Fruit fly (Drosophila melanogaster) whole organism, prepupa: ENCODE data around the gene CG34298.

Experiments used
- Blimp-1 ChIP-seq: fragments of 200-800 bp; sonication (Bioruptor generic); optimal IDR thresholded peaks from 3 replicates; lab custom pipeline; 2017; ENCODE audit warnings: missing biosample characterization, missing genetic modification characterization, mild to moderate bottlenecking, moderate library complexity, missing genetic modification reagents
- CG10631 ChIP-seq: fragments of 200-800 bp; sonication (Bioruptor generic); optimal IDR thresholded peaks from 2 replicates; lab custom pipeline; 2016; ENCODE audit warnings: missing biosample characterization, missing genetic modification characterization
- CG10669 ChIP-seq: fragments of 200-800 bp; sonication (Bioruptor generic); optimal IDR thresholded peaks from 3 replicates; lab custom pipeline; 2018; ENCODE audit warnings: missing biosample characterization, mild to moderate bottlenecking, missing genetic modification characterization, moderate library complexity
- CG11294 ChIP-seq: fragments of 200-800 bp; sonication (Bioruptor generic); IDR thresholded peaks from 2 replicates; pipeline ENCODE4 v1.3.6; 2022; ENCODE audit warnings: missing biosample characterization, missing genetic modification characterization
- CG11762 ChIP-seq: fragments of 200-800 bp; sonication (Bioruptor generic); optimal IDR thresholded peaks from 3 replicates; lab custom pipeline; 2016; ENCODE audit warnings: missing biosample characterization, missing genetic modification characterization; ENCODE audit not compliant: insufficient read depth
- CG11902 ChIP-seq: fragments of 200-800 bp; sonication (Bioruptor generic); optimal IDR thresholded peaks from 3 replicates; lab custom pipeline; 2016; ENCODE audit warnings: missing biosample characterization, missing genetic modification characterization
- CG15336 ChIP-seq: fragments of 200-800 bp; sonication (Bioruptor generic); IDR thresholded peaks from 2 replicates; pipeline ENCODE4 v1.3.6; 2022; ENCODE audit warnings: missing biosample characterization, missing genetic modification characterization
- CG1621 ChIP-seq: fragments of 200-800 bp; sonication (Bioruptor generic); optimal IDR thresholded peaks from 3 replicates; lab custom pipeline; 2018; ENCODE audit warnings: missing biosample characterization, mild to moderate bottlenecking, missing genetic modification characterization
- CG16779 ChIP-seq: fragments of 200-800 bp; sonication (Bioruptor generic); optimal IDR thresholded peaks from 3 replicates; lab custom pipeline; 2017; ENCODE audit warnings: missing biosample characterization, mild to moderate bottlenecking, missing genetic modification characterization
- CG31627 ChIP-seq: fragments of 200-800 bp; sonication (Bioruptor generic); optimal IDR thresholded peaks from 3 replicates; lab custom pipeline; 2016; ENCODE audit warnings: missing biosample characterization, missing genetic modification characterization
- CG32006 ChIP-seq: fragments of 200-800 bp; sonication (Bioruptor generic); optimal IDR thresholded peaks from 3 replicates; lab custom pipeline; 2017; ENCODE audit warnings: missing biosample characterization, mild to moderate bottlenecking, missing genetic modification characterization
- CG3919 ChIP-seq: fragments of 200-800 bp; sonication (Bioruptor generic); optimal IDR thresholded peaks from 3 replicates; lab custom pipeline; 2016; ENCODE audit warnings: missing biosample characterization, missing genetic modification characterization
- CG4318 ChIP-seq: fragments of 200-800 bp; sonication (Bioruptor generic); optimal IDR thresholded peaks from 3 replicates; lab custom pipeline; 2017; ENCODE audit warnings: missing biosample characterization, mild to moderate bottlenecking, missing genetic modification characterization
- CG6163 ChIP-seq: fragments of 200-800 bp; sonication (Bioruptor generic); IDR thresholded peaks from 3 replicates; pipeline ENCODE4 v1.3.6; 2022; ENCODE audit warnings: missing biosample characterization, missing genetic modification characterization
- CG6276 ChIP-seq: fragments of 200-800 bp; sonication (Bioruptor generic); optimal IDR thresholded peaks from 2 replicates; lab custom pipeline; 2017; ENCODE audit warnings: missing biosample characterization, mild to moderate bottlenecking, missing genetic modification characterization
- CG6792 ChIP-seq: fragments of 200-800 bp; sonication (Bioruptor generic); optimal IDR thresholded peaks from 3 replicates; lab custom pipeline; 2016; ENCODE audit warnings: missing biosample characterization, missing genetic modification characterization
- CG7368 ChIP-seq: fragments of 200-800 bp; sonication (Bioruptor generic); optimal IDR thresholded peaks from 3 replicates; lab custom pipeline; 2016; ENCODE audit warnings: missing biosample characterization, missing genetic modification characterization
- CG8119 ChIP-seq: fragments of 200-800 bp; sonication (Bioruptor generic); IDR thresholded peaks from 3 replicates; pipeline ENCODE4 v1.3.6; 2022; ENCODE audit warnings: missing biosample characterization, missing genetic modification characterization
- CG8319 ChIP-seq: fragments of 200-800 bp; sonication (Bioruptor generic); optimal IDR thresholded peaks from 3 replicates; lab custom pipeline; 2016; ENCODE audit warnings: missing biosample characterization, missing genetic modification characterization
- CG8632 ChIP-seq: fragments of 200-800 bp; sonication (Bioruptor generic); optimal IDR thresholded peaks from 3 replicates; lab custom pipeline; 2016; ENCODE audit warnings: missing biosample characterization, missing genetic modification characterization
- CG9139 ChIP-seq: fragments of 200-800 bp; sonication (Bioruptor generic); optimal IDR thresholded peaks from 3 replicates; lab custom pipeline; 2017; ENCODE audit warnings: missing biosample characterization, mild to moderate bottlenecking, missing genetic modification characterization
- Eip75B ChIP-seq: fragments of 200-800 bp; sonication (Bioruptor generic); optimal IDR thresholded peaks from 3 replicates; lab custom pipeline; 2016; ENCODE audit warnings: missing biosample characterization, missing genetic modification characterization
- Eip78C ChIP-seq: fragments of 200-800 bp; sonication (Bioruptor generic); peaks from one replicate; lab custom pipeline; 2016; ENCODE audit warnings: missing biosample characterization, missing genetic modification characterization
- Eip93F ChIP-seq: fragments of 200-800 bp; sonication (Bioruptor generic); optimal IDR thresholded peaks from 2 replicates; lab custom pipeline; 2016; ENCODE audit warnings: missing biosample characterization, mild to moderate bottlenecking, missing genetic modification characterization
- Ets21C ChIP-seq: fragments of 200-800 bp; sonication (Bioruptor generic); optimal IDR thresholded peaks from 3 replicates; lab custom pipeline; 2016; ENCODE audit warnings: missing biosample characterization, missing genetic modification characterization
- Ets96B ChIP-seq: fragments of 200-800 bp; optimal IDR thresholded peaks from 2 replicates; lab custom pipeline; 2019; ENCODE audit warnings: missing biosample characterization, mild to moderate bottlenecking, missing genetic modification characterization, moderate library complexity
- Hr38 ChIP-seq: sonication (Bioruptor generic); optimal IDR thresholded peaks from 2 replicates; lab custom pipeline; 2016; ENCODE audit warnings: missing biosample characterization, missing genetic modification characterization
- Hr39 ChIP-seq: fragments of 200-800 bp; sonication (Bioruptor generic); optimal IDR thresholded peaks from 2 replicates; lab custom pipeline; 2016; ENCODE audit warnings: missing biosample characterization, missing genetic modification characterization
- Hr4 ChIP-seq: fragments of 200-800 bp; sonication (Bioruptor generic); optimal IDR thresholded peaks from 3 replicates; lab custom pipeline; 2016; ENCODE audit warnings: missing biosample characterization, missing genetic modification characterization
- Lpt ChIP-seq: fragments of 200-800 bp; sonication (Bioruptor generic); optimal IDR thresholded peaks from 3 replicates; lab custom pipeline; 2016; ENCODE audit warnings: missing biosample characterization, missing genetic modification characterization
- Met ChIP-seq: fragments of 200-800 bp; sonication (Bioruptor generic); optimal IDR thresholded peaks from 3 replicates; lab custom pipeline; 2016; ENCODE audit warnings: missing biosample characterization, missing genetic modification characterization
- OdsH ChIP-seq: fragments of 200-800 bp; sonication (Bioruptor generic); optimal IDR thresholded peaks from 3 replicates; lab custom pipeline; 2016; ENCODE audit warnings: missing biosample characterization, missing genetic modification characterization
- Smox ChIP-seq: fragments of 200-800 bp; sonication (Bioruptor generic); optimal IDR thresholded peaks from 3 replicates; lab custom pipeline; 2016; ENCODE audit warnings: missing biosample characterization, missing genetic modification characterization
- Sox14 ChIP-seq: fragments of 200-800 bp; sonication (Bioruptor generic); optimal IDR thresholded peaks from 3 replicates; lab custom pipeline; 2016; ENCODE audit warnings: missing biosample characterization, missing genetic modification characterization
- Sox15 ChIP-seq: fragments of 200-800 bp; sonication (Bioruptor generic); optimal IDR thresholded peaks from 3 replicates; lab custom pipeline; 2016; ENCODE audit warnings: missing biosample characterization, missing genetic modification characterization
- achi ChIP-seq: fragments of 200-800 bp; sonication (Bioruptor generic); optimal IDR thresholded peaks from 3 replicates; lab custom pipeline; 2016; ENCODE audit warnings: missing biosample characterization, missing genetic modification characterization
- acj6 ChIP-seq: fragments of 200-800 bp; sonication (Bioruptor generic); optimal IDR thresholded peaks from 3 replicates; lab custom pipeline; 2016; ENCODE audit warnings: missing biosample characterization, missing genetic modification characterization
- cyc ChIP-seq: fragments of 200-800 bp; sonication (Bioruptor generic); optimal IDR thresholded peaks from 3 replicates; lab custom pipeline; 2016; ENCODE audit warnings: missing biosample characterization, missing genetic modification characterization
- dac ChIP-seq: fragments of 200-800 bp; sonication (Bioruptor generic); optimal IDR thresholded peaks from 2 replicates; lab custom pipeline; 2017; ENCODE audit warnings: missing biosample characterization, mild to moderate bottlenecking, missing genetic modification characterization
- dsx ChIP-seq: fragments of 200-800 bp; optimal IDR thresholded peaks from 3 replicates; lab custom pipeline; 2019; ENCODE audit warnings: missing biosample characterization, mild to moderate bottlenecking, missing genetic modification characterization, moderate library complexity; ENCODE audit not compliant: poor library complexity, severe bottlenecking
- eg ChIP-seq: fragments of 200-800 bp; sonication (Bioruptor generic); IDR thresholded peaks from 3 replicates; pipeline ENCODE4 v1.3.6; 2022; ENCODE audit warnings: missing biosample characterization, missing genetic modification characterization
- fd59A ChIP-seq: fragments of 200-800 bp; sonication (Bioruptor generic); optimal IDR thresholded peaks from 2 replicates; lab custom pipeline; 2017; ENCODE audit warnings: missing biosample characterization, mild to moderate bottlenecking, missing genetic modification characterization, missing genetic modification reagents
- fd85E ChIP-seq: fragments of 200-800 bp; sonication (Bioruptor generic); optimal IDR thresholded peaks from 3 replicates; lab custom pipeline; 2016; ENCODE audit warnings: missing biosample characterization, missing genetic modification characterization
- fkh ChIP-seq: fragments of 200-800 bp; sonication (Bioruptor generic); optimal IDR thresholded peaks from 3 replicates; lab custom pipeline; 2017; ENCODE audit warnings: missing biosample characterization, mild to moderate bottlenecking, missing genetic modification characterization, moderate library complexity
- lz ChIP-seq: fragments of 200-800 bp; sonication (Bioruptor generic); optimal IDR thresholded peaks from 3 replicates; lab custom pipeline; 2016; ENCODE audit warnings: missing biosample characterization, missing genetic modification characterization
- net ChIP-seq: fragments of 200-800 bp; sonication (Bioruptor generic); optimal IDR thresholded peaks from 3 replicates; lab custom pipeline; 2016; ENCODE audit warnings: missing biosample characterization, missing genetic modification characterization
- pdm3 ChIP-seq: fragments of 200-800 bp; sonication (Bioruptor generic); optimal IDR thresholded peaks from 3 replicates; lab custom pipeline; 2016; ENCODE audit warnings: missing biosample characterization, missing genetic modification characterization
- salr ChIP-seq, 2 experiments: fragments of 200-800 bp; sonication (Bioruptor generic); optimal IDR thresholded peaks; 3 replicates each; lab custom pipeline; 2016 to 2018; ENCODE audit warnings: missing biosample characterization in 2 of 2, missing genetic modification characterization in 2 of 2, mild to moderate bottlenecking in 1 of 2
- spab ChIP-seq: fragments of 200-800 bp; sonication (Bioruptor generic); optimal IDR thresholded peaks from 2 replicates; lab custom pipeline; 2017; ENCODE audit warnings: missing biosample characterization, mild to moderate bottlenecking, missing genetic modification characterization, missing genetic modification reagents
- ss ChIP-seq, 2 experiments: fragments of 200-800 bp; sonication (Bioruptor generic); optimal IDR thresholded peaks; 2 replicates in 1 of 2; 3 replicates in 1 of 2; lab custom pipeline; 2017 to 2018; ENCODE audit warnings: mild to moderate bottlenecking in 2 of 2, missing biosample characterization in 2 of 2, missing genetic modification characterization in 2 of 2, moderate library complexity in 1 of 2
- svp ChIP-seq: fragments of 200-800 bp; sonication (Bioruptor generic); peaks from one replicate; lab custom pipeline; 2016; ENCODE audit warnings: missing biosample characterization, missing genetic modification characterization
- topi ChIP-seq: fragments of 200-800 bp; sonication (Bioruptor generic); optimal IDR thresholded peaks from 3 replicates; lab custom pipeline; 2016; ENCODE audit warnings: missing biosample characterization, missing genetic modification characterization
- vri ChIP-seq: fragments of 200-800 bp; sonication (Bioruptor generic); optimal IDR thresholded peaks from 3 replicates; lab custom pipeline; 2016; ENCODE audit warnings: missing biosample characterization, mild to moderate bottlenecking, missing genetic modification characterization

CG34298 gene

DNA sequence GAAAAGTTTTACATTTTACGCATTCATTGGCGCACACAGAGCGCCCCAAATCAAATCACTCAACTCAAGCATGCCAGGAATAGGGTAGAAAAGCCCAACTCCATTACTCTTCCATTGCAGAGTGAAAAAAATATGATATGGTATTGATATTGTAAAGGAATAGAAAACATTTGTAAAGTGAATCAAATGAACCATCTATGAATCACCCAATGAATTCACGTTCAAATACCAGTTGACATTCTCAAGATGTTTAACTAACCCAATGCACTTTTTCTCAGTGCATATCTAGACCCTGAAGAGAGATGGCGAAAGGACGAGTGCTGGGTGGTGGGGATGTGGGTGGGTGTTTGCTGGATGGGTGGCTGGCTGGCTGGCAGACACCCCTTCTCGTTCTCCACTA is 21.0 kb upstream of the CG34298 start:
- TF ChIP-seq cyc (GFP tag; lab: Kevin White, UChicago), result peak; percentile 16
- peak; percentile 10 for TF ChIP-seq CG32006 (GFP tag; lab: Kevin White, UChicago)
- TF ChIP-seq svp, result peak; percentile 71
- TF ChIP-seq Ets96B (tag; lab: Kevin White, UChicago), result peak; percentile 30
- no peak for TF ChIP-seq ss (GFP tag; optimal IDR thresholded peaks at IDR 0.05; lab: Kevin White, UChicago)
- TF ChIP-seq CG6276 (GFP tag; lab: Kevin White, UChicago), result no peak
- TF ChIP-seq dac (GFP tag; lab: Kevin White, UChicago), result no peak
- TF ChIP-seq Sox15 (GFP tag; lab: Kevin White, UChicago), result no peak
- TF ChIP-seq CG11294, result no peak
- TF ChIP-seq eg (GFP tag; lab: Robert Waterston, UW), result no peak
- TF ChIP-seq fkh (GFP tag; lab: Kevin White, UChicago), result no peak
- no peak for TF ChIP-seq CG11902 (GFP tag; lab: Kevin White, UChicago)
- TF ChIP-seq CG8632 (GFP tag; lab: Kevin White, UChicago), result no peak
- no peak for TF ChIP-seq lz (GFP tag; lab: Kevin White, UChicago)
- TF ChIP-seq topi (GFP tag; lab: Kevin White, UChicago), result peak; percentile 20
- TF ChIP-seq pdm3 (GFP tag; lab: Kevin White, UChicago), result peak; percentile 14
- TF ChIP-seq CG11762 (GFP tag; lab: Kevin White, UChicago), result no peak
- no peak for TF ChIP-seq CG8319 (GFP tag; lab: Kevin White, UChicago)
- TF ChIP-seq OdsH, result peak; percentile 20
- peak; percentile 27 for TF ChIP-seq CG10669 (GFP tag; lab: Kevin White, UChicago)
- TF ChIP-seq Eip93F (GFP tag; lab: Kevin White, UChicago), result no peak
- no peak for TF ChIP-seq CG1621 (tag; lab: Kevin White, UChicago)
- peak; percentile 26 for TF ChIP-seq acj6 (GFP tag; lab: Kevin White, UChicago)
- no peak for TF ChIP-seq net (GFP tag; lab: Kevin White, UChicago)
- peak; percentile 4 for TF ChIP-seq fd59A
- TF ChIP-seq CG7368 (GFP tag; lab: Kevin White, UChicago), result no peak
- TF ChIP-seq vri (GFP tag; lab: Kevin White, UChicago), result no peak
- no peak for TF ChIP-seq CG16779
- no peak for TF ChIP-seq Ets21C (GFP tag; lab: Kevin White, UChicago)
- TF ChIP-seq Hr38 (GFP tag; lab: Kevin White, UChicago), result no peak
- TF ChIP-seq CG4318 (GFP tag; lab: Kevin White, UChicago), result no peak
- TF ChIP-seq CG15336 (GFP tag; lab: Robert Waterston, UW), result no peak
- no peak for TF ChIP-seq Lpt (GFP tag; lab: Kevin White, UChicago)
- TF ChIP-seq Hr4 (GFP tag; lab: Kevin White, UChicago), result no peak
- no peak for TF ChIP-seq fd85E (GFP tag; lab: Kevin White, UChicago)
- no peak for TF ChIP-seq CG8119 (GFP tag; lab: Robert Waterston, UW)
- peak; percentile 49; the same call in 2 of the 3 replicates for TF ChIP-seq CG6163 (GFP tag; lab: Robert Waterston, UW)
- TF ChIP-seq Smox (GFP tag; lab: Kevin White, UChicago), result no peak
- peak; percentile 8 for TF ChIP-seq CG3919 (GFP tag; lab: Kevin White, UChicago)
- peak; percentile 9 for TF ChIP-seq Met (GFP tag; lab: Kevin White, UChicago)
- peak; percentile 4 for TF ChIP-seq CG6792 (GFP tag; lab: Kevin White, UChicago)
- peak; percentile 1 for TF ChIP-seq CG10631
- TF ChIP-seq Sox14 (GFP tag; lab: Kevin White, UChicago), result no peak
- no peak for TF ChIP-seq dsx (GFP tag; lab: Kevin White, UChicago)
- TF ChIP-seq Eip78C, result peak; percentile 69
- no peak for TF ChIP-seq Blimp-1 (GFP tag; lab: Kevin White, UChicago)
- peak; percentile 17 for TF ChIP-seq CG31627 (GFP tag; lab: Kevin White, UChicago)
- peak; percentile 1 for TF ChIP-seq Eip75B (GFP tag; lab: Kevin White, UChicago)
- no peak for TF ChIP-seq spab
- no peak for TF ChIP-seq CG9139 (GFP tag; lab: Kevin White, UChicago)
- no peak for TF ChIP-seq salr (GFP tag; optimal IDR thresholded peaks at IDR 0.05; lab: Kevin White, UChicago)
- no peak for TF ChIP-seq achi (GFP tag; lab: Kevin White, UChicago)
- TF ChIP-seq Hr39 (GFP tag; lab: Kevin White, UChicago), result peak; percentile 31
